Fruit fly (Drosophila melanogaster) whole organism, embryonic: ENCODE data around the gene dmrt93B.

ENCODE experiments used
- Aef1 ChIP-seq: fragments of 200-800 bp; sonication (Bioruptor generic); IDR thresholded peaks from 3 replicates; pipeline ENCODE4 v1.3.6; 2022; ENCODE audit warnings: missing biosample characterization, missing genetic modification characterization
- Antp ChIP-seq: fragments of 200-800 bp; sonication (Bioruptor generic); optimal IDR thresholded peaks from 3 replicates; lab custom pipeline; 2016; ENCODE audit warnings: missing biosample characterization, missing genetic modification characterization
- Atf-2 ChIP-seq: fragments of 200-800 bp; sonication (Bioruptor generic); optimal IDR thresholded peaks from 2 replicates; lab custom pipeline; 2016; ENCODE audit warnings: missing biosample characterization, missing genetic modification characterization
- Awh ChIP-seq: fragments of 200-800 bp; sonication (Bioruptor generic); IDR thresholded peaks from 2 replicates; pipeline ENCODE4, ENCODE4 v1.3.6; 2022; ENCODE audit warnings: missing biosample characterization, missing genetic modification characterization
- CG10543 ChIP-seq: fragments of 200-800 bp; sonication (Bioruptor generic); optimal IDR thresholded peaks from 3 replicates; lab custom pipeline; 2017; ENCODE audit warnings: missing biosample characterization, mild to moderate bottlenecking, missing genetic modification characterization, moderate library complexity
- CG10979 ChIP-seq: fragments of 200-800 bp; sonication (Bioruptor generic); optimal IDR thresholded peaks from 2 replicates; lab custom pipeline; 2018; ENCODE audit warnings: missing biosample characterization, mild to moderate bottlenecking, missing genetic modification characterization, moderate library complexity
- CG12219 ChIP-seq: fragments of 200-800 bp; sonication (Bioruptor generic); optimal IDR thresholded peaks from 3 replicates; lab custom pipeline; 2018; ENCODE audit warnings: missing biosample characterization, mild to moderate bottlenecking, missing genetic modification characterization
- CG12942 ChIP-seq: fragments of 200-800 bp; sonication (Bioruptor generic); optimal IDR thresholded peaks from 3 replicates; lab custom pipeline; 2016; ENCODE audit warnings: missing biosample characterization, missing genetic modification characterization
- CG1529 ChIP-seq: fragments of 200-800 bp; sonication (Bioruptor generic); optimal IDR thresholded peaks from 3 replicates; lab custom pipeline; 2018; ENCODE audit warnings: missing biosample characterization, missing genetic modification characterization
- CG16815 ChIP-seq: fragments of 200-800 bp; sonication (Bioruptor generic); optimal IDR thresholded peaks from 3 replicates; lab custom pipeline; 2017; ENCODE audit warnings: missing biosample characterization, mild to moderate bottlenecking, missing genetic modification characterization
- CG17328 ChIP-seq: fragments of 200-800 bp; sonication (Bioruptor generic); IDR thresholded peaks from 2 replicates; pipeline ENCODE4 v1.3.6; 2022; ENCODE audit warnings: missing biosample characterization, missing genetic modification characterization
- CG18262 ChIP-seq: fragments of 200-800 bp; optimal IDR thresholded peaks from 3 replicates; lab custom pipeline; 2019; ENCODE audit warnings: missing biosample characterization, mild to moderate bottlenecking, missing genetic modification characterization, moderate library complexity
- CG18764 ChIP-seq: fragments of 200-800 bp; sonication (Bioruptor generic); optimal IDR thresholded peaks from 3 replicates; lab custom pipeline; 2016; ENCODE audit warnings: missing biosample characterization, missing genetic modification characterization
- CG32532 ChIP-seq: fragments of 200-800 bp; sonication (Bioruptor generic); IDR thresholded peaks from 2 replicates; pipeline ENCODE4 v1.3.6; 2022; ENCODE audit warnings: missing biosample characterization, missing genetic modification characterization
- CG33557 ChIP-seq: fragments of 200-800 bp; sonication (Bioruptor generic); optimal IDR thresholded peaks from 2 replicates; lab custom pipeline; 2019; ENCODE audit warnings: missing biosample characterization, mild to moderate bottlenecking, missing genetic modification characterization, moderate library complexity
- CG34224 ChIP-seq: fragments of 200-800 bp; sonication (Bioruptor generic); IDR thresholded peaks from 3 replicates; pipeline ENCODE4 v1.3.6; 2022; ENCODE audit warnings: missing biosample characterization, missing genetic modification characterization; ENCODE audit not compliant: partially characterized antibody
- CG4424 ChIP-seq: fragments of 200-800 bp; sonication (Bioruptor generic); optimal IDR thresholded peaks from 3 replicates; lab custom pipeline; 2016; ENCODE audit warnings: missing biosample characterization, missing genetic modification characterization
- CG5245 ChIP-seq: fragments of 200-800 bp; sonication (Bioruptor generic); optimal IDR thresholded peaks from 3 replicates; lab custom pipeline; 2016; ENCODE audit warnings: missing biosample characterization, missing genetic modification characterization
- CG6175 ChIP-seq: fragments of 200-800 bp; sonication (Bioruptor generic); IDR thresholded peaks from 3 replicates; pipeline ENCODE4 v1.3.6; 2022; ENCODE audit warnings: missing biosample characterization, missing genetic modification characterization
- CG6683 ChIP-seq: fragments of 200-800 bp; sonication (Bioruptor generic); optimal IDR thresholded peaks from 2 replicates; lab custom pipeline; 2017; ENCODE audit warnings: missing biosample characterization, mild to moderate bottlenecking, missing genetic modification characterization, missing genetic modification reagents
- CG7372 ChIP-seq: fragments of 200-800 bp; sonication (Bioruptor generic); IDR thresholded peaks from 2 replicates; pipeline ENCODE4 v1.3.6; 2022; ENCODE audit warnings: missing biosample characterization, missing genetic modification characterization
- CG7745 ChIP-seq: fragments of 200-800 bp; sonication (Bioruptor generic); optimal IDR thresholded peaks from 2 replicates; lab custom pipeline; 2018; ENCODE audit warnings: missing biosample characterization, mild to moderate bottlenecking, missing genetic modification characterization, moderate library complexity
- CG8281 ChIP-seq: fragments of 200-800 bp; sonication (Bioruptor generic); optimal IDR thresholded peaks from 2 replicates; lab custom pipeline; 2018; ENCODE audit warnings: missing biosample characterization, mild to moderate bottlenecking, missing genetic modification characterization, moderate library complexity
- CG8290 ChIP-seq, 3 experiments: fragments of 200-800 bp; sonication (Bioruptor generic); optimal IDR thresholded peaks; 2 replicates each; lab custom pipeline; 2016 to 2019; ENCODE audit warnings: missing biosample characterization in 3 of 3, missing genetic modification characterization in 3 of 3, mild to moderate bottlenecking in 2 of 3, moderate library complexity in 1 of 3
- CG8388 ChIP-seq: fragments of 200-800 bp; sonication (Bioruptor generic); optimal IDR thresholded peaks from 2 replicates; lab custom pipeline; 2019; ENCODE audit warnings: missing biosample characterization, mild to moderate bottlenecking, missing genetic modification characterization, moderate library complexity
- CG9932 ChIP-seq: fragments of 200-800 bp; sonication (Bioruptor generic); IDR thresholded peaks from 2 replicates; pipeline ENCODE4 v1.3.6; 2022; ENCODE audit warnings: missing biosample characterization, missing genetic modification characterization
- Chrac-16 ChIP-seq: fragments of 200-800 bp; sonication (Bioruptor generic); optimal IDR thresholded peaks from 3 replicates; lab custom pipeline; 2016; ENCODE audit warnings: missing biosample characterization, missing genetic modification characterization
- D19A ChIP-seq: fragments of 200-800 bp; optimal IDR thresholded peaks from 3 replicates; lab custom pipeline; 2019; ENCODE audit warnings: missing biosample characterization, mild to moderate bottlenecking, missing genetic modification characterization, moderate library complexity
- Dad ChIP-seq: fragments of 200-800 bp; sonication (Bioruptor generic); optimal IDR thresholded peaks from 3 replicates; lab custom pipeline; 2016; ENCODE audit warnings: missing biosample characterization, missing genetic modification characterization
- Dbx ChIP-seq: fragments of 200-800 bp; sonication (Bioruptor generic); IDR thresholded peaks from 3 replicates; pipeline ENCODE4 v1.3.6; 2022; ENCODE audit warnings: missing biosample characterization, missing genetic modification characterization
- Doc3 ChIP-seq: fragments of 200-800 bp; sonication (Bioruptor generic); IDR thresholded peaks from 3 replicates; pipeline ENCODE4 v1.3.6; 2022; ENCODE audit warnings: missing biosample characterization, missing genetic modification characterization; ENCODE audit not compliant: partially characterized antibody
- HLH4C ChIP-seq: fragments of 200-800 bp; sonication (Bioruptor generic); IDR thresholded peaks from 3 replicates; pipeline ENCODE4 v1.3.6; 2022; ENCODE audit warnings: missing biosample characterization, missing genetic modification characterization; ENCODE audit not compliant: partially characterized antibody
- Jarid2 ChIP-seq: fragments of 200-800 bp; sonication (Bioruptor generic); optimal IDR thresholded peaks from 3 replicates; lab custom pipeline; 2017; ENCODE audit warnings: mild to moderate bottlenecking, missing biosample characterization, missing genetic modification reagents, missing genetic modification characterization
- abd-A ChIP-seq: fragments of 200-800 bp; sonication (Bioruptor generic); optimal IDR thresholded peaks from 3 replicates; lab custom pipeline; 2019; ENCODE audit warnings: missing biosample characterization, mild to moderate bottlenecking, missing genetic modification characterization, moderate library complexity
- ap ChIP-seq: fragments of 200-800 bp; sonication (Bioruptor generic); IDR thresholded peaks from 2 replicates; pipeline ENCODE4 v1.3.6; 2022; ENCODE audit warnings: missing biosample characterization, missing genetic modification characterization
- bab2 ChIP-seq: fragments of 200-800 bp; sonication (Bioruptor generic); optimal IDR thresholded peaks from 2 replicates; lab custom pipeline; 2016; ENCODE audit warnings: missing biosample characterization, missing genetic modification characterization
- br ChIP-seq: fragments of >200 bp; optimal IDR thresholded peaks from 2 replicates; lab custom pipeline; 2017
- bsh ChIP-seq, 2 experiments: fragments of 200-800 bp; sonication (Bioruptor generic); optimal IDR thresholded peaks; 2 replicates each; lab custom pipeline; 2017 to 2018; ENCODE audit warnings: mild to moderate bottlenecking in 2 of 2, missing biosample characterization in 2 of 2, missing genetic modification characterization in 2 of 2, moderate library complexity in 1 of 2
- cad ChIP-seq: fragments of >200 bp; optimal IDR thresholded peaks from 2 replicates; lab custom pipeline; 2017; ENCODE audit warnings: missing biosample characterization, missing genetic modification characterization
- chm ChIP-seq: fragments of 200-800 bp; sonication (Bioruptor generic); IDR thresholded peaks from 2 replicates; pipeline ENCODE4 v1.3.6; 2022; ENCODE audit warnings: missing biosample characterization, missing genetic modification characterization
- cwo ChIP-seq: fragments of 200-800 bp; sonication (Bioruptor generic); optimal IDR thresholded peaks from 3 replicates; lab custom pipeline; 2017; ENCODE audit warnings: missing biosample characterization, missing genetic modification characterization, mild to moderate bottlenecking, moderate library complexity, missing genetic modification reagents
- dati ChIP-seq: fragments of 200-800 bp; sonication (Bioruptor generic); IDR thresholded peaks from 2 replicates; pipeline ENCODE4 v1.3.6; 2022; ENCODE audit warnings: missing biosample characterization, missing genetic modification characterization
- eve ChIP-seq, 2 experiments: fragments of >200 bp; optimal IDR thresholded peaks; 2 replicates each; lab custom pipeline; 2017; ENCODE audit warnings: missing biosample characterization in 2 of 2, missing genetic modification characterization in 2 of 2
- fd102C ChIP-seq: fragments of 200-800 bp; sonication (Bioruptor generic); optimal IDR thresholded peaks from 2 replicates; lab custom pipeline; 2018; ENCODE audit warnings: missing biosample characterization, mild to moderate bottlenecking, missing genetic modification characterization, moderate library complexity
- nerfin-1 ChIP-seq: fragments of 200-800 bp; sonication (Bioruptor generic); optimal IDR thresholded peaks from 3 replicates; lab custom pipeline; 2019; ENCODE audit warnings: missing biosample characterization, mild to moderate bottlenecking, missing genetic modification characterization, moderate library complexity
- nerfin-2 ChIP-seq: fragments of 200-800 bp; sonication (Bioruptor generic); IDR thresholded peaks from 2 replicates; pipeline ENCODE4 v1.3.6; 2022; ENCODE audit warnings: missing biosample characterization, missing genetic modification characterization; ENCODE audit not compliant: partially characterized antibody
- ssp ChIP-seq: fragments of 200-800 bp; sonication (Bioruptor generic); IDR thresholded peaks from 2 replicates; pipeline ENCODE4 v1.3.6; 2022; ENCODE audit warnings: missing biosample characterization, missing genetic modification characterization
- sug ChIP-seq: fragments of 200-800 bp; optimal IDR thresholded peaks from 2 replicates; lab custom pipeline; 2019; ENCODE audit warnings: missing biosample characterization, mild to moderate bottlenecking, missing genetic modification characterization, moderate library complexity
- unpg ChIP-seq: fragments of 200-800 bp; sonication (Bioruptor generic); optimal IDR thresholded peaks from 3 replicates; lab custom pipeline; 2018; ENCODE audit warnings: missing biosample characterization, mild to moderate bottlenecking, missing genetic modification characterization, moderate library complexity

dmrt93B gene

DNA sequence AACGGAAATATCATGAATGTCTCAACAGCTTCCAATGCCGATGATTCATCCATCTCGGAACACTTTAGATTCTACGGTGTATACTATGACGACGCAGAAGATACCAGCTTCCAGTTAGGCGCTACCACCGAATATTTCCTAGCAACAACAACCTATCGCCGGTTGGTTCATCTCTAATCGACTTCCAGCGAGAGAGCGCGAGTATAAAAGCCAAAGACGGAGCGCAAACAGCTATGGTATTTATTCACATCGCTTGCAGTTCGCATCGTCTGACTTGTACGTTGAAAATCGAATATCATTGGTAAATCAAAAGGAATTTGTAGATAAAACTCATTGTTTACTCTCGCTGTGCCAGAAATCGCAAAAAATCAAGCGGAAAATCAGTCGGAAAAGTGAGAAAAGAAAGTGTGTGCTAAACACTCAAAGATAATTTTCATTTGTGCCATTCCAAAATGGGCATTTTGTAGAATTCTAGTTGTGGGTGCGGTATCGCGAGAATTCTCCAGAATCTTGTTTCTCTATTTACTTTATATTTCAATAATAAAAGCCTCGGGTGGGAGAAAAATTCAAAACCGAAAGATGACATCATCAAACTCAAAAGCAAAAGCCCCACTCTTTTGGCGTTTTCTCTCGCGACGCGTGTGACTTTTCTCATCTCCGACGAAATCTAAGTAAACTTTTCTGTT lies 8.7 kb upstream of the dmrt93B start, which contains the start of gene AnxB9 (continued):
- TF ChIP-seq Doc3 (GFP tag; lab: Robert Waterston, UW) (no peak; the same call in 1 of the 3 replicates), CG10543 (GFP tag; lab: Kevin White, UChicago) (peak; percentile 70), nerfin-1 (tag; lab: Kevin White, UChicago) (peak; percentile 4), ap (GFP tag; lab: Robert Waterston, UW) (no peak), CG8388 (no peak), Dbx (GFP tag; lab: Robert Waterston, UW) (peak; percentile 56; the same call in 2 of the 3 replicates), abd-A (peak; percentile 15), Aef1 (GFP tag; lab: Robert Waterston, UW) (peak; percentile 50; the same call in 2 of the 3 replicates), CG7372 (GFP tag; lab: Robert Waterston, UW) (no peak), cad (no peak), Dad (GFP tag; lab: Kevin White, UChicago) (peak; percentile 8), Atf-2 (GFP tag; lab: Kevin White, UChicago) (no peak), CG18764 (no peak), fd102C (GFP tag; lab: Kevin White, UChicago) (no peak), CG9932 (GFP tag; lab: Robert Waterston, UW) (peak; percentile 59), HLH4C (GFP tag; lab: Robert Waterston, UW) (no peak), chm (GFP tag; lab: Robert Waterston, UW) (no peak), CG4424 (GFP tag; lab: Kevin White, UChicago) (no peak), CG6683 (no peak), Jarid2 (GFP tag; lab: Kevin White, UChicago) (peak; percentile 84), CG18262 (tag; lab: Kevin White, UChicago) (no peak), CG7745 (no peak), bsh (GFP tag; optimal IDR thresholded peaks at IDR 0.05; lab: Kevin White, UChicago) (peak in 1 of 2 experiments; percentile 20), CG33557 (GFP tag; lab: Kevin White, UChicago) (peak; percentile 17), CG12219 (GFP tag; lab: Kevin White, UChicago) (peak; percentile 28), unpg (GFP tag; lab: Kevin White, UChicago) (peak; percentile 28), CG5245 (no peak), CG8281 (tag; lab: Kevin White, UChicago) (no peak), D19A (peak; percentile 4), CG10979 (tag; lab: Kevin White, UChicago) (no peak), br (no peak), Chrac-16 (GFP tag; lab: Kevin White, UChicago) (no peak), dati (GFP tag; lab: Robert Waterston, UW) (no peak), ssp (GFP tag; lab: Robert Waterston, UW) (no peak), bab2 (GFP tag; lab: Kevin White, UChicago) (no peak), cwo (GFP tag; lab: Kevin White, UChicago) (peak; percentile 14), nerfin-2 (GFP tag; lab: Robert Waterston, UW) (no peak), CG1529 (GFP tag; lab: Kevin White, UChicago) (no peak), CG34224 (GFP tag; lab: Robert Waterston, UW) (no peak; the same call in 1 of the 3 replicates), CG6175 (GFP tag; lab: Robert Waterston, UW) (no peak), sug (tag; lab: Kevin White, UChicago) (peak; percentile 51), CG16815 (GFP tag; lab: Kevin White, UChicago) (no peak), Awh (no peak; the same call in 1 of the 2 replicates), eve (GFP tag; optimal IDR thresholded peaks at IDR 0.05; lab: Kevin White, UChicago) (no peak), CG32532 (GFP tag; lab: Robert Waterston, UW) (peak; percentile 59; the same call in 1 of the 2 replicates), CG8290 (GFP tag; optimal IDR thresholded peaks at IDR 0.05; lab: Kevin White, UChicago) (peak; percentile 98), CG8290 (tag; optimal IDR thresholded peaks at IDR 0.05; lab: Kevin White, UChicago) (peak in 1 of 2 experiments; percentile 92), Antp (GFP tag; lab: Kevin White, UChicago) (peak; percentile 21), CG17328 (GFP tag; lab: Robert Waterston, UW) (peak; percentile 29; the same call in 1 of the 2 replicates), CG12942 (no peak)
